Fruit fly (Drosophila melanogaster): ENCODE results near the gene CG32112.

Gene CG32112

dm6 chr3L:12794532-12794931 lies 53.0 kb downstream of the CG32112 start (continued):
- TF ChIP-seq br (optimal IDR thresholded peaks at IDR 0.05) (no peak), ab (GFP tag; optimal IDR thresholded peaks at IDR 0.05) (no peak), Rx (GFP tag; IDR thresholded peaks at IDR 0.05) (no peak), grn (GFP tag; optimal IDR thresholded peaks at IDR 0.05) (no peak), CG30403 (GFP tag; optimal IDR thresholded peaks at IDR 0.05) (no peak), CG17385 (GFP tag; optimal IDR thresholded peaks at IDR 0.05) (no peak), CG13424 (tag; optimal IDR thresholded peaks at IDR 0.05) (no peak), psq (GFP tag; optimal IDR thresholded peaks at IDR 0.05) (no peak), Mad (GFP tag; optimal IDR thresholded peaks at IDR 0.05) (no peak), pan (optimal IDR thresholded peaks at IDR 0.05) (no peak), pan (GFP tag; optimal IDR thresholded peaks at IDR 0.05 in 1 of 2, IDR thresholded peaks at IDR 0.05 in 1 of 2) (no peak), pzg (GFP tag; optimal IDR thresholded peaks at IDR 0.05) (peak; percentile 88), Dp (GFP tag; optimal IDR thresholded peaks at IDR 0.05) (peak; percentile 90), Lpt (GFP tag; optimal IDR thresholded peaks at IDR 0.05) (no peak), CG14965 (GFP tag; optimal IDR thresholded peaks at IDR 0.05; ENCODE audit: borderline replicate concordance) (no peak), CG7963 (GFP tag; IDR thresholded peaks at IDR 0.05; ENCODE audit: partially characterized antibody) (peak; percentile 79; the same call in 2 of the 3 replicates), lbe (GFP tag; optimal IDR thresholded peaks at IDR 0.05) (no peak), sens-2 (GFP tag; IDR thresholded peaks at IDR 0.05) (no peak), CG12769 (tag; optimal IDR thresholded peaks at IDR 0.05) (no peak), ato (GFP tag; IDR thresholded peaks at IDR 0.05; ENCODE audit: partially characterized antibody) (peak; percentile 64), CG1233 (GFP tag; optimal IDR thresholded peaks at IDR 0.05) (no peak), Fer1 (GFP tag; optimal IDR thresholded peaks at IDR 0.05) (peak; percentile 36), CG15269 (tag; optimal IDR thresholded peaks at IDR 0.05) (no peak), Poxn (GFP tag; IDR thresholded peaks at IDR 0.05) (no peak), CG2129 (GFP tag; IDR thresholded peaks at IDR 0.05; ENCODE audit: partially characterized antibody) (peak; percentile 57; the same call in 1 of the 2 replicates), pros (GFP tag; optimal IDR thresholded peaks at IDR 0.05) (no peak), CG12744 (GFP tag; optimal IDR thresholded peaks at IDR 0.05) (no peak), ara (GFP tag; IDR thresholded peaks at IDR 0.05) (no peak), D (optimal IDR thresholded peaks at IDR 0.05) (no peak), D (GFP tag; optimal IDR thresholded peaks at IDR 0.05) (no peak), caup (GFP tag; optimal IDR thresholded peaks at IDR 0.05; ENCODE audit: severe bottlenecking) (no peak), CG7839 (tag; optimal IDR thresholded peaks at IDR 0.05) (no peak), Hmx (GFP tag; optimal IDR thresholded peaks at IDR 0.05) (no peak), al (GFP tag; IDR thresholded peaks at IDR 0.05) (no peak), HLHmδ (GFP tag; optimal IDR thresholded peaks at IDR 0.05) (no peak), shn (GFP tag; optimal IDR thresholded peaks at IDR 0.05) (no peak), CG2199 (GFP tag; IDR thresholded peaks at IDR 0.05) (peak; percentile 62; the same call in 1 of the 3 replicates), Ets97D (GFP tag; optimal IDR thresholded peaks at IDR 0.05) (no peak), Neu2 (GFP tag; optimal IDR thresholded peaks at IDR 0.05; ENCODE audit: borderline replicate concordance) (no peak), CG18764 (GFP tag; optimal IDR thresholded peaks at IDR 0.05) (no peak), CG12659 (GFP tag; optimal IDR thresholded peaks at IDR 0.05) (peak; percentile 51), CG3726 (GFP tag; IDR thresholded peaks at IDR 0.05) (no peak), gcm2 (GFP tag; optimal IDR thresholded peaks at IDR 0.05) (no peak), Side (GFP tag; optimal IDR thresholded peaks at IDR 0.05) (no peak), nom (GFP tag; optimal IDR thresholded peaks at IDR 0.05) (no peak), CG1603 (tag; optimal IDR thresholded peaks at IDR 0.05) (peak; percentile 51), Nf-YA (GFP tag; IDR thresholded peaks at IDR 0.05) (no peak), CG15696 (tag; optimal IDR thresholded peaks at IDR 0.05) (no peak), Atf3 (GFP tag; optimal IDR thresholded peaks at IDR 0.05) (no peak), scrt (GFP tag; optimal IDR thresholded peaks at IDR 0.05) (no peak), vnd (GFP tag; IDR thresholded peaks at IDR 0.05; ENCODE audit: partially characterized antibody) (peak; percentile 72; the same call in 2 of the 3 replicates), Deaf1 (tag; optimal IDR thresholded peaks at IDR 0.05) (peak; percentile 24)
